Fruit fly (Drosophila melanogaster) whole organism, embryonic: ENCODE measurements around the gene Sec15.

Experiments used
- Bgb ChIP-seq: fragments of 200-800 bp; sonication (Bioruptor generic); IDR thresholded peaks from 2 replicates; pipeline ENCODE4 v1.3.6; 2022; ENCODE audit warnings: missing biosample characterization, missing genetic modification characterization; ENCODE audit not compliant: partially characterized antibody
- CG10321 ChIP-seq: fragments of 200-800 bp; sonication (Bioruptor generic); IDR thresholded peaks from 2 replicates; pipeline ENCODE4 v1.3.6; 2022; ENCODE audit warnings: missing biosample characterization, missing genetic modification characterization
- CG10654 ChIP-seq: fragments of 200-800 bp; sonication (Bioruptor generic); optimal IDR thresholded peaks from 2 replicates; lab custom pipeline; 2016; ENCODE audit warnings: missing biosample characterization, missing genetic modification characterization
- CG11085 ChIP-seq: fragments of 200-800 bp; sonication (Bioruptor generic); IDR thresholded peaks from 2 replicates; pipeline ENCODE4 v1.3.6; 2022; ENCODE audit warnings: missing biosample characterization, missing genetic modification characterization
- CG13296 ChIP-seq: fragments of 200-800 bp; sonication (Bioruptor generic); optimal IDR thresholded peaks from 3 replicates; lab custom pipeline; 2018; ENCODE audit warnings: missing biosample characterization, mild to moderate bottlenecking, missing genetic modification characterization
- CG1647 ChIP-seq: fragments of 200-800 bp; sonication (Bioruptor generic); optimal IDR thresholded peaks from 3 replicates; lab custom pipeline; 2016; ENCODE audit warnings: missing biosample characterization, missing genetic modification characterization
- CG17912 ChIP-seq: fragments of 200-800 bp; sonication (Bioruptor generic); optimal IDR thresholded peaks from 2 replicates; lab custom pipeline; 2018; ENCODE audit warnings: missing biosample characterization, mild to moderate bottlenecking, missing genetic modification characterization
- CG18599 ChIP-seq: fragments of 200-800 bp; sonication (Bioruptor generic); optimal IDR thresholded peaks from 3 replicates; lab custom pipeline; 2017; ENCODE audit warnings: missing biosample characterization, missing genetic modification characterization, mild to moderate bottlenecking, moderate library complexity, missing genetic modification reagents
- CG2875 ChIP-seq: fragments of 200-800 bp; sonication (Bioruptor generic); optimal IDR thresholded peaks from 2 replicates; lab custom pipeline; 2017; ENCODE audit warnings: missing biosample characterization, mild to moderate bottlenecking, missing genetic modification characterization, missing genetic modification reagents
- CG32532 ChIP-seq: fragments of 200-800 bp; sonication (Bioruptor generic); IDR thresholded peaks from 2 replicates; pipeline ENCODE4 v1.3.6; 2022; ENCODE audit warnings: missing biosample characterization, missing genetic modification characterization
- CG3847 ChIP-seq: fragments of 200-800 bp; sonication (Bioruptor generic); IDR thresholded peaks from 2 replicates; pipeline ENCODE4 v1.3.6; 2022; ENCODE audit warnings: missing biosample characterization, missing genetic modification characterization
- CG43689 ChIP-seq: fragments of 200-800 bp; sonication (Bioruptor generic); IDR thresholded peaks from 2 replicates; pipeline ENCODE4 v1.3.6; 2022; ENCODE audit warnings: missing biosample characterization, missing genetic modification characterization
- CG7271 ChIP-seq: fragments of 200-800 bp; sonication (Bioruptor generic); optimal IDR thresholded peaks from 2 replicates; lab custom pipeline; 2018; ENCODE audit warnings: missing biosample characterization, mild to moderate bottlenecking, missing genetic modification characterization, moderate library complexity
- CG7745 ChIP-seq: fragments of 200-800 bp; sonication (Bioruptor generic); optimal IDR thresholded peaks from 2 replicates; lab custom pipeline; 2018; ENCODE audit warnings: missing biosample characterization, mild to moderate bottlenecking, missing genetic modification characterization, moderate library complexity
- CG8359 ChIP-seq: fragments of 200-800 bp; sonication (Bioruptor generic); optimal IDR thresholded peaks from 2 replicates; lab custom pipeline; 2017; ENCODE audit warnings: missing biosample characterization, mild to moderate bottlenecking, missing genetic modification characterization, borderline replicate concordance
- CG9727 ChIP-seq: fragments of 200-800 bp; sonication (Bioruptor generic); optimal IDR thresholded peaks from 3 replicates; lab custom pipeline; 2017; ENCODE audit warnings: missing biosample characterization, mild to moderate bottlenecking, missing genetic modification characterization
- CG9817 ChIP-seq: fragments of 200-800 bp; sonication (Bioruptor generic); optimal IDR thresholded peaks from 2 replicates; lab custom pipeline; 2018; ENCODE audit warnings: missing biosample characterization, mild to moderate bottlenecking, missing genetic modification characterization, moderate library complexity
- Fer3 ChIP-seq: fragments of 200-800 bp; sonication (Bioruptor generic); optimal IDR thresholded peaks from 2 replicates; lab custom pipeline; 2018; ENCODE audit warnings: missing biosample characterization, mild to moderate bottlenecking, missing genetic modification characterization, moderate library complexity
- GATAe ChIP-seq: fragments of 200-800 bp; sonication (Bioruptor generic); conservative IDR thresholded peaks from 2 replicates; pipeline ENCODE4 v1.3.6; 2022; ENCODE audit warnings: missing biosample characterization, missing genetic modification characterization
- HmgD ChIP-seq: fragments of 200-800 bp; sonication (Bioruptor generic); optimal IDR thresholded peaks from 3 replicates; lab custom pipeline; 2016; ENCODE audit warnings: missing biosample characterization, missing genetic modification characterization
- Hmr ChIP-seq: fragments of 200-800 bp; sonication (Bioruptor generic); optimal IDR thresholded peaks from 3 replicates; lab custom pipeline; 2017; ENCODE audit warnings: mild to moderate bottlenecking, missing biosample characterization, missing genetic modification reagents, missing genetic modification characterization
- Nf-YA ChIP-seq: fragments of 200-800 bp; sonication (Bioruptor generic); IDR thresholded peaks from 2 replicates; pipeline ENCODE4 v1.3.6; 2022; ENCODE audit warnings: missing biosample characterization, missing genetic modification characterization
- Poxn ChIP-seq: fragments of 200-800 bp; sonication (Bioruptor generic); IDR thresholded peaks from 2 replicates; pipeline ENCODE4 v1.3.6; 2022; ENCODE audit warnings: missing biosample characterization, missing genetic modification characterization
- Side ChIP-seq: fragments of 200-800 bp; sonication (Bioruptor generic); optimal IDR thresholded peaks from 2 replicates; lab custom pipeline; 2016; ENCODE audit warnings: missing biosample characterization, missing genetic modification characterization
- br ChIP-seq: fragments of >200 bp; optimal IDR thresholded peaks from 2 replicates; lab custom pipeline; 2017
- cg ChIP-seq: fragments of 200-800 bp; sonication (Bioruptor generic); optimal IDR thresholded peaks from 3 replicates; lab custom pipeline; 2019; ENCODE audit warnings: missing biosample characterization, mild to moderate bottlenecking, missing genetic modification characterization, moderate library complexity
- crc ChIP-seq: fragments of 200-800 bp; sonication (Bioruptor generic); optimal IDR thresholded peaks from 2 replicates; lab custom pipeline; 2016; ENCODE audit warnings: missing biosample characterization, missing genetic modification characterization
- danr ChIP-seq: fragments of 200-800 bp; sonication (Bioruptor generic); IDR thresholded peaks from 2 replicates; pipeline ENCODE4 v1.3.6; 2022; ENCODE audit warnings: missing biosample characterization, missing genetic modification characterization
- ewg ChIP-seq: fragments of 200-800 bp; sonication (Bioruptor generic); optimal IDR thresholded peaks from 3 replicates; lab custom pipeline; 2017; ENCODE audit warnings: mild to moderate bottlenecking, missing biosample characterization, missing genetic modification reagents, missing genetic modification characterization
- fd64A ChIP-seq: fragments of 200-800 bp; sonication (Bioruptor generic); optimal IDR thresholded peaks from 3 replicates; lab custom pipeline; 2018; ENCODE audit warnings: missing biosample characterization, mild to moderate bottlenecking, missing genetic modification characterization
- gsb ChIP-seq: fragments of 200-800 bp; sonication (Bioruptor generic); IDR thresholded peaks from 2 replicates; pipeline ENCODE4 v1.3.6; 2022; ENCODE audit warnings: missing biosample characterization, missing genetic modification characterization
- hb ChIP-seq: fragments of 200-800 bp; sonication (Bioruptor generic); IDR thresholded peaks from 3 replicates; pipeline ENCODE4 v1.3.6; 2022; ENCODE audit warnings: missing biosample characterization, missing genetic modification characterization; ENCODE audit not compliant: partially characterized antibody
- nerfin-2 ChIP-seq: fragments of 200-800 bp; sonication (Bioruptor generic); IDR thresholded peaks from 2 replicates; pipeline ENCODE4 v1.3.6; 2022; ENCODE audit warnings: missing biosample characterization, missing genetic modification characterization; ENCODE audit not compliant: partially characterized antibody
- p53 ChIP-seq: fragments of 200-800 bp; sonication (Bioruptor generic); optimal IDR thresholded peaks from 2 replicates; lab custom pipeline; 2016; ENCODE audit warnings: missing biosample characterization, missing genetic modification characterization
- psq ChIP-seq: fragments of 200-800 bp; sonication (Bioruptor generic); optimal IDR thresholded peaks from 2 replicates; lab custom pipeline; 2017; ENCODE audit warnings: missing biosample characterization, missing genetic modification characterization
- pum ChIP-seq: fragments of 200-800 bp; sonication (Bioruptor generic); optimal IDR thresholded peaks from 2 replicates; lab custom pipeline; 2016; ENCODE audit warnings: missing biosample characterization, missing genetic modification characterization
- sug ChIP-seq: fragments of 200-800 bp; optimal IDR thresholded peaks from 2 replicates; lab custom pipeline; 2019; ENCODE audit warnings: missing biosample characterization, mild to moderate bottlenecking, missing genetic modification characterization, moderate library complexity
- usp ChIP-seq: fragments of >200 bp; optimal IDR thresholded peaks from 2 replicates; lab custom pipeline; 2017; ENCODE audit warnings: missing biosample characterization, missing genetic modification characterization
- wek ChIP-seq: fragments of 200-800 bp; sonication (Bioruptor generic); optimal IDR thresholded peaks from 3 replicates; lab custom pipeline; 2018; ENCODE audit warnings: missing biosample characterization, mild to moderate bottlenecking, missing genetic modification characterization, moderate library complexity

Sec15 gene

DNA sequence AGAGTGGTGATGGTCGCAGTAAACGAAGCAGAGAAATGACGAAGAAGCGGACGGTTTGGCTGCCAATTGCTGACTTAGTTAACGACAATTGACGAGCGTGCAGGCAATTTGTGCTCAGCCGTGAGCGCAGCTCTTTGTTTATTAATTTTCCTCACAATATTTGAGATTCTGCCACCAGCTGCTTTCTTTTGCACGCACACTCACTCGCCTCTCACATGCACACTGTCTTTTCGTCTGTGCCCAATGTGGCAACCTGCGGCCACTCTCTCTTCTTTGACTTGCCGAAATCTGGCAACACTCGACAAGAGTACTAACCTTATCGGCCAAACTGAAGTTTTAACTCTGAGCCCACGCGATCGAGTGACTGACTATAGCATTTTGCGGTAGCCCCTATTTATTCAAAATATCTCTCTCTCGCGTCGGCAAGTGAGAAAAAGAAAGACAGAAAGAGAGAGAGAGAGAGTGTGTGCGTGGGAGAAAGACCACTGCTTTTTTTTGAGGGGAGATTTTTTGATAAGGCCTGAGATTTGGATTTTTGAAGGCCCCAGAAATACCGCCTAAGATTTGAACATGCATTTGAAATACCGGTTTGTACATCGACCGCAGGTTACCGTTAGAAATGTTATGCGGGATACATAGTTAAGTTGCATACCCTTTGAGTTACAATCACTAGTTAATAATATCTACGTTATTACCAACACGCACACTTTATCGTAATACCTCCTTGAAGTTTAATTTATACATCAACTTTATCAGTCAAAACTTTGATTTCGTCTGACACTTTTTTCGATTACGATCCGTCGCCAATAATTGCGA is 47.1 kb downstream of the Sec15 start, which contains the start of gene Mvl (continued):
- TF ChIP-seq CG10654 (GFP tag; lab: Kevin White, UChicago), result no peak
- no peak for TF ChIP-seq CG9727 (GFP tag; lab: Kevin White, UChicago)
- TF ChIP-seq psq (GFP tag; lab: Kevin White, UChicago), result no peak
- no peak for TF ChIP-seq CG1647 (GFP tag; lab: Kevin White, UChicago)
- TF ChIP-seq ewg, result peak; percentile 82
- no peak for TF ChIP-seq CG13296 (GFP tag; lab: Kevin White, UChicago)
- no peak for TF ChIP-seq crc (GFP tag; lab: Kevin White, UChicago)
- TF ChIP-seq danr (GFP tag; lab: Robert Waterston, UW), result no peak
- peak; percentile 37 for TF ChIP-seq CG18599 (GFP tag; lab: Kevin White, UChicago)
- TF ChIP-seq CG17912 (GFP tag; lab: Kevin White, UChicago), result peak; percentile 23
- TF ChIP-seq CG7745 (tag; lab: Kevin White, UChicago), result peak; percentile 5
- no peak for TF ChIP-seq usp (GFP tag; lab: Kevin White, UChicago)
- no peak for TF ChIP-seq CG8359
- peak; percentile 91 for TF ChIP-seq CG10321 (GFP tag; lab: Robert Waterston, UW)
- no peak for TF ChIP-seq fd64A (GFP tag; lab: Kevin White, UChicago)
- TF ChIP-seq p53, result no peak
- peak; percentile 72 for TF ChIP-seq HmgD
- no peak for TF ChIP-seq br
- no peak for TF ChIP-seq CG32532 (GFP tag; lab: Robert Waterston, UW)
- no peak for TF ChIP-seq Nf-YA (GFP tag; lab: Robert Waterston, UW)
- TF ChIP-seq CG9817 (tag; lab: Kevin White, UChicago), result no peak
- peak; percentile 34; the same call in 1 of the 2 replicates for TF ChIP-seq CG3847 (GFP tag; lab: Robert Waterston, UW)
- no peak for TF ChIP-seq gsb (GFP tag; lab: Robert Waterston, UW)
- TF ChIP-seq CG2875, result no peak
- peak; percentile 83 for TF ChIP-seq cg (GFP tag; lab: Kevin White, UChicago)
- TF ChIP-seq Side, result peak; percentile 25
- no peak for TF ChIP-seq CG43689 (GFP tag; lab: Robert Waterston, UW)
- peak; percentile 62 for TF ChIP-seq sug (tag; lab: Kevin White, UChicago)
- TF ChIP-seq hb, result no peak
- TF ChIP-seq nerfin-2 (GFP tag; lab: Robert Waterston, UW), result peak; percentile 43; the same call in 1 of the 2 replicates
- 0 out of 2 replicates have a peak, but pooled peaks have one; percentile 10 for TF ChIP-seq GATAe (GFP tag; lab: Robert Waterston, UW)
- no peak for TF ChIP-seq Hmr
- no peak for TF ChIP-seq pum (GFP tag; lab: Kevin White, UChicago)
- TF ChIP-seq CG11085 (GFP tag; lab: Robert Waterston, UW), result no peak
- TF ChIP-seq CG7271 (tag; lab: Kevin White, UChicago), result no peak
- TF ChIP-seq Poxn (GFP tag; lab: Robert Waterston, UW), result no peak
- no peak for TF ChIP-seq Fer3
- no peak for TF ChIP-seq wek (GFP tag; lab: Kevin White, UChicago)
- peak; percentile 48; the same call in 1 of the 2 replicates for TF ChIP-seq Bgb (GFP tag; lab: Robert Waterston, UW)
